Fruit fly (Drosophila melanogaster): Measurements from ENCODE around the gene CG32266.

CG32266 gene

dm6 chr3L:3802677-3803076, 12.1 kb downstream of the CG32266 start (continued):
- peak; percentile 87 for TF ChIP-seq CG7556 (GFP tag; optimal IDR thresholded peaks at IDR 0.05)
- TF ChIP-seq Sox102F (GFP tag; optimal IDR thresholded peaks at IDR 0.05) = peak; percentile 74
- no peak for TF ChIP-seq grn (GFP tag; optimal IDR thresholded peaks at IDR 0.05)
- TF ChIP-seq salm (tag; optimal IDR thresholded peaks at IDR 0.05) = no peak
- TF ChIP-seq wor (GFP tag; IDR thresholded peaks at IDR 0.05) = peak; percentile 42
- peak; percentile 66 for TF ChIP-seq klu (GFP tag; IDR thresholded peaks at IDR 0.05)
- TF ChIP-seq CG4707 (GFP tag; optimal IDR thresholded peaks at IDR 0.05) = peak; percentile 21
- TF ChIP-seq az2 (GFP tag; optimal IDR thresholded peaks at IDR 0.05) = peak; percentile 71
- TF ChIP-seq CG2889 (GFP tag; IDR thresholded peaks at IDR 0.05) = peak; percentile 56; the same call in 2 of the 3 replicates
- TF ChIP-seq CG17912 (GFP tag; optimal IDR thresholded peaks at IDR 0.05) = no peak
- peak; percentile 90 for TF ChIP-seq CG13894 (tag; optimal IDR thresholded peaks at IDR 0.05)
- peak; percentile 82 for TF ChIP-seq CG14441 (GFP tag; IDR thresholded peaks at IDR 0.05)
- peak; percentile 58 for TF ChIP-seq CG4424 (GFP tag; optimal IDR thresholded peaks at IDR 0.05)
- peak; percentile 33; the same call in 1 of the 3 replicates for TF ChIP-seq CG6175 (GFP tag; IDR thresholded peaks at IDR 0.05)
- TF ChIP-seq Poxn (GFP tag; IDR thresholded peaks at IDR 0.05) = peak; percentile 49; the same call in 1 of the 2 replicates
- TF ChIP-seq exex (tag; optimal IDR thresholded peaks at IDR 0.05) = peak; percentile 39
- TF ChIP-seq twi (tag; optimal IDR thresholded peaks at IDR 0.05) = no peak
- peak; percentile 64 for TF ChIP-seq eyg (GFP tag; optimal IDR thresholded peaks at IDR 0.05)
- no peak for TF ChIP-seq CG8478 (optimal IDR thresholded peaks at IDR 0.05)
- peak; percentile 58 for TF ChIP-seq Rx (GFP tag; IDR thresholded peaks at IDR 0.05)
- peak; percentile 71; the same call in 1 of the 2 replicates for TF ChIP-seq rib (GFP tag; IDR thresholded peaks at IDR 0.05)
- TF ChIP-seq tna (GFP tag; IDR thresholded peaks at IDR 0.05; ENCODE audit: partially characterized antibody) = no peak
- TF ChIP-seq CG4328 (GFP tag; optimal IDR thresholded peaks at IDR 0.05) = no peak
- TF ChIP-seq gcm2 (GFP tag; optimal IDR thresholded peaks at IDR 0.05) = peak; percentile 56
- TF ChIP-seq Doc2 (GFP tag; IDR thresholded peaks at IDR 0.05) = peak; percentile 48; the same call in 1 of the 2 replicates
- TF ChIP-seq da (GFP tag; optimal IDR thresholded peaks at IDR 0.05) = no peak
- TF ChIP-seq fd102C (GFP tag; optimal IDR thresholded peaks at IDR 0.05) = no peak
- TF ChIP-seq esg (GFP tag; conservative IDR thresholded peaks at IDR 0.05) = peak; percentile 75
- TF ChIP-seq CG18011 (GFP tag; optimal IDR thresholded peaks at IDR 0.05) = peak; percentile 54
- TF ChIP-seq HmgD (GFP tag; optimal IDR thresholded peaks at IDR 0.05) = peak; percentile 14
- TF ChIP-seq emc (GFP tag; optimal IDR thresholded peaks at IDR 0.05) = peak; percentile 40
- TF ChIP-seq zfh2 (GFP tag; optimal IDR thresholded peaks at IDR 0.05) = peak; percentile 65
- peak; percentile 63 for TF ChIP-seq CG10147 (GFP tag; optimal IDR thresholded peaks at IDR 0.05)
- TF ChIP-seq Ptx1 (GFP tag; IDR thresholded peaks at IDR 0.05) = peak; percentile 84
- TF ChIP-seq cg (GFP tag; optimal IDR thresholded peaks at IDR 0.05) = no peak
- TF ChIP-seq CG13287 (GFP tag; IDR thresholded peaks at IDR 0.05; ENCODE audit: partially characterized antibody) = no peak
- TF ChIP-seq chm (GFP tag; IDR thresholded peaks at IDR 0.05) = peak; percentile 66; the same call in 1 of the 2 replicates
- TF ChIP-seq ac (GFP tag; optimal IDR thresholded peaks at IDR 0.05) = no peak
- no peak for TF ChIP-seq Bgb (GFP tag; IDR thresholded peaks at IDR 0.05; ENCODE audit: partially characterized antibody)
- TF ChIP-seq scrt (GFP tag; optimal IDR thresholded peaks at IDR 0.05) = peak; percentile 65
- TF ChIP-seq dysf (GFP tag; IDR thresholded peaks at IDR 0.05) = peak; percentile 88
- TF ChIP-seq CG16779 (GFP tag; IDR thresholded peaks at IDR 0.05) = peak; percentile 75; the same call in 1 of the 2 replicates
- TF ChIP-seq mirr (GFP tag; optimal IDR thresholded peaks at IDR 0.05) = peak; percentile 34
- peak; percentile 86 for TF ChIP-seq ERR (GFP tag; optimal IDR thresholded peaks at IDR 0.05)
- TF ChIP-seq CG10431 (GFP tag; optimal IDR thresholded peaks at IDR 0.05) = no peak
- TF ChIP-seq Fer1 (GFP tag; optimal IDR thresholded peaks at IDR 0.05) = peak; percentile 86
- peak; percentile 84 for TF ChIP-seq PHDP (tag; optimal IDR thresholded peaks at IDR 0.05)
- TF ChIP-seq otp (GFP tag; IDR thresholded peaks at IDR 0.05) = peak; percentile 64; the same call in 1 of the 3 replicates
- TF ChIP-seq B-H1 (GFP tag; IDR thresholded peaks at IDR 0.05) = peak; percentile 51; the same call in 2 of the 3 replicates
- TF ChIP-seq Ravus (GFP tag; IDR thresholded peaks at IDR 0.05) = peak; percentile 30
- peak; percentile 64 for TF ChIP-seq Hsf (GFP tag; optimal IDR thresholded peaks at IDR 0.05)
- TF ChIP-seq CG3838 (GFP tag; optimal IDR thresholded peaks at IDR 0.05) = peak; percentile 4

Data from whole organism, embryonic.